Worm (Caenorhabditis elegans) whole organism, young adult: ENCODE results near the gene cutl-27.

Experiments
- Y56A3A.18 ChIP-seq: fragments of 200-800 bp; sonication (Bioruptor generic); IDR thresholded peaks from 2 replicates; pipeline ENCODE4 v1.3.6; 2022; ENCODE audit warnings: missing genetic modification reagents, missing genetic modification characterization, missing compliant biosample characterization
- nhr-27 ChIP-seq: fragments of 200-800 bp; sonication (Bioruptor generic); optimal IDR thresholded peaks from 2 replicates; lab custom pipeline; 2018; ENCODE audit warnings: mild to moderate bottlenecking, missing genetic modification characterization, moderate library complexity, missing compliant biosample characterization

DNA sequence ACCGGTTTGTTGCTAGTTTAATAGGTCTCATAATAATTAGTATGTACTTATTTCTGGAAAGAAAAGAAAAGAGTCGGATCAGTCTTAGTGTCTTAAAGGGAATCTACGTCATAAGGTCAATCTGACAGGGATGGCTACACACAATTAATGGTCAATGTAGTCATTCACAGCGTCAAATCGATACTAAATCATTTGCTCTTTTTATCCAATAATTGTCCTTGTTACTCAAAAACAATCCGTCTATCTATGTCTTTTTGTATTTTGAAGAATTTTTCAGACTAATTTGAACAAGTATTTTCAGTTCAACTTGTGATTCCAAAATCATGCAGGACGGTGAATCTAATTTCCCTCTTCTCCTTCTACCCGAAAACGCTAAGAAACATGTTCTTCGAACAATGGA lies 39.7 kb upstream of the cutl-27 start, which contains the start of gene fbxb-3:
- TF ChIP-seq Y56A3A.18 (no peak), nhr-27 (tag; lab: Kevin White, UChicago) (no peak)
